Fruit fly (Drosophila melanogaster) S2 (cell line): Measurements from ENCODE around the gene CG13058.

Experiments
- CG8478 ChIP-seq: fragments of >200 bp; optimal IDR thresholded peaks from 2 replicates; lab custom pipeline; 2018
- CTCF ChIP-seq, 2 experiments: fragments of >200 bp; optimal IDR thresholded peaks; 2 replicates each; lab custom pipeline; 2018

- no peak for TF ChIP-seq CTCF (optimal IDR thresholded peaks at IDR 0.05; lab: Kevin White, UChicago)
- TF ChIP-seq CG8478 (lab: Kevin White, UChicago), result no peak
Measured at dm6 chr3L:16369526-16369925, 40.9 kb downstream of the CG13058 start, which contains the start of gene CG18814.
